Worm (Caenorhabditis elegans) whole organism, L4 larva: ENCODE results near the gene T11F8.1.

Experiments
- F10B5.3 ChIP-seq: sonication (generic microtip); optimal IDR thresholded peaks from 2 replicates; lab custom pipeline; 2016; ENCODE audit warnings: mild to moderate bottlenecking, missing genetic modification characterization, missing compliant biosample characterization
- ZK546.5 ChIP-seq, 2 experiments: sonication (generic microtip); optimal IDR thresholded peaks; 2 replicates each; lab custom pipeline; 2017; ENCODE audit warnings: missing biosample characterization in 2 of 2, missing genetic modification characterization in 2 of 2
- attf-4 ChIP-seq: sonication (generic microtip); optimal IDR thresholded peaks from 3 replicates; lab custom pipeline; 2017; ENCODE audit warnings: missing biosample characterization, missing genetic modification characterization
- dpl-1 ChIP-seq: fragments of 150-350 bp; optimal IDR thresholded peaks from 2 replicates; lab custom pipeline; 2014; ENCODE audit warnings: missing biosample characterization, missing genetic modification reagents, missing genetic modification characterization
- dve-1 ChIP-seq: sonication (generic microtip); optimal IDR thresholded peaks from 2 replicates; lab custom pipeline; 2017; ENCODE audit warnings: antibody characterized with exemption, mild to moderate bottlenecking, missing genetic modification characterization, missing compliant biosample characterization; ENCODE audit not compliant: insufficient read depth
- lir-3 ChIP-seq: sonication (generic microtip); optimal IDR thresholded peaks from 2 replicates; lab custom pipeline; 2016; ENCODE audit warnings: mild to moderate bottlenecking, missing genetic modification characterization, missing compliant biosample characterization
- mxl-3 ChIP-seq: fragments of 200-800 bp; sonication (Bioruptor generic); optimal IDR thresholded peaks from 2 replicates; lab custom pipeline; 2018; ENCODE audit warnings: mild to moderate bottlenecking, missing genetic modification characterization, missing compliant biosample characterization
- unc-130 ChIP-seq: sonication (generic microtip); optimal IDR thresholded peaks from 2 replicates; lab custom pipeline; 2016; ENCODE audit warnings: missing genetic modification reagents, missing genetic modification characterization, missing compliant biosample characterization
- ztf-11 ChIP-seq: fragments of 150-350 bp; optimal IDR thresholded peaks from 2 replicates; lab custom pipeline; 2014; ENCODE audit warnings: missing biosample characterization, missing genetic modification characterization

DNA sequence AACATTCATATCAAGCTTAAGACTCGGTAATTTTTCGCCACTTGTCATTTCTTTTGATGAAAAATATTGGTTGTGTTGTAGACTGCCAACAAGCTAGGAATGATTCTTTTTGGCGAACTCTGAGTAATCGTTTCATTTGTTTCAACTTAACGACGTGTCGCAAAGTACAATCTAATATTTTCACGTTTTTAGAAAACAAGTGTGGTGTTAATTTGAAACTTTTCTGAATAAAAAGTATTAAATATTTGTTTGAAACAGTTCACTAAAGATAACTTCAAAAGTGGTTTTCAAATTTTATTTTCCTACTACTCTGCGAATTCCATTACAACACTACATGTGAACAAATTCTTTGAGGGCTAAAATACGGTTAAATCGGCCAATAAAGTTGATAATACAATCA lies 2.9 kb upstream of the T11F8.1 start, which contains the start of gene T11F8.4:
- TF ChIP-seq attf-4 (no peak), ztf-11 (tag; lab: Kevin White, UChicago) (no peak), dve-1 (tag; lab: Kevin White, UChicago) (no peak), F10B5.3 (no peak), unc-130 (GFP tag; lab: Kevin White, UChicago) (no peak), dpl-1 (GFP tag; lab: Kevin White, UChicago) (no peak), mxl-3 (GFP tag; lab: Kevin White, UChicago) (no peak), ZK546.5 (tag; optimal IDR thresholded peaks at IDR 0.05; lab: Kevin White, UChicago) (no peak), lir-3 (tag; lab: Kevin White, UChicago) (no peak)
